Worm (Caenorhabditis elegans): ENCODE results near the gene swt-1.

Gene swt-1

DNA sequence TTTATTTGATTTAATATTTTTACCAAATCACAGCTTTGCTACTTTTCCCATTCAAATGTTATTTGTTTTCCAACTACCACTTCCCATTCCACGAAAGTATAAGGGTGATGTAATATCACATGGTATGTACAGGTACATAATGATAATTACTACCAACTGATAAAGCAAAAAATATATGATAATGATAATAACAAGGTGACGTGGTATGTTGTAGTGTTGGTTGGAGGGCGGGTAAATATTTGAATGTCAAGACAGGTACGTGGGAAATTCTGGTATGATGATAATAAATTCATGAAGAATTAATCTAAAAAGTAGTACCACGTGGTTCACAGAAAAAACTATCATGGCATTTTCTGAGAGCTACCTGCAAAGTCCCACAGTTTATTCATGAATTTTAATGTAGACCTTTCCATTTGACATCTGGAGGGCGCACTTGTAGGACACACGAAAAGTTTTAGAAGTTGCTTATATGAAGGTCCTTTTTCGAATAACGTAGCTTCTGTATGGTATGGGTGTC lies 15.4 kb upstream of the swt-1 start:
- no peak for TF ChIP-seq elt-3 (tag; optimal IDR thresholded peaks at IDR 0.05)
- TF ChIP-seq daf-12 (tag; optimal IDR thresholded peaks at IDR 0.05), result no peak
- peak; percentile 8 for TF ChIP-seq ceh-28 (tag; optimal IDR thresholded peaks at IDR 0.05)
- TF ChIP-seq lin-39 (tag; optimal IDR thresholded peaks at IDR 0.05), result no peak
- TF ChIP-seq lsy-12 (tag; optimal IDR thresholded peaks at IDR 0.05), result peak; percentile 37
- no peak for TF ChIP-seq nhr-237 (tag; optimal IDR thresholded peaks at IDR 0.05)
- TF ChIP-seq ceh-82 (tag; optimal IDR thresholded peaks at IDR 0.05), result no peak
- no peak for TF ChIP-seq nfya-1 (tag; optimal IDR thresholded peaks at IDR 0.05; ENCODE audit: insufficient read depth)
- TF ChIP-seq fos-1 (tag; optimal IDR thresholded peaks at IDR 0.05), result no peak
- TF ChIP-seq nhr-28 (tag; optimal IDR thresholded peaks at IDR 0.05), result no peak
- TF ChIP-seq unc-62 (GFP tag; optimal IDR thresholded peaks at IDR 0.05), result no peak
- TF ChIP-seq nhr-12 (tag; optimal IDR thresholded peaks at IDR 0.05), result no peak
- no peak for TF ChIP-seq aly-2 (tag; optimal IDR thresholded peaks at IDR 0.05)
- no peak for TF ChIP-seq nhr-25 (tag; optimal IDR thresholded peaks at IDR 0.05)
- TF ChIP-seq nhr-43 (tag; optimal IDR thresholded peaks at IDR 0.05; ENCODE audit: poor library complexity, severe bottlenecking), result no peak
- TF ChIP-seq skn-1 (tag; optimal IDR thresholded peaks at IDR 0.05), result no peak
- TF ChIP-seq pqm-1 (tag; optimal IDR thresholded peaks at IDR 0.05), result peak; percentile 99
- TF ChIP-seq pha-4 (tag; optimal IDR thresholded peaks at IDR 0.05), result peak; percentile 72
- no peak for TF ChIP-seq unc-39 (tag; optimal IDR thresholded peaks at IDR 0.05)
- TF ChIP-seq elt-2 (tag; optimal IDR thresholded peaks at IDR 0.05), result peak; percentile 96
- peak; percentile 44 for TF ChIP-seq ama-1 (optimal IDR thresholded peaks at IDR 0.05)
- TF ChIP-seq elt-1 (tag; optimal IDR thresholded peaks at IDR 0.05), result no peak
- TF ChIP-seq jun-1 (tag; optimal IDR thresholded peaks at IDR 0.05), result peak; percentile 66
- no peak for TF ChIP-seq fkh-10 (GFP tag; optimal IDR thresholded peaks at IDR 0.05)
- TF ChIP-seq R02D3.7 (tag; optimal IDR thresholded peaks at IDR 0.05), result no peak

DNA sequence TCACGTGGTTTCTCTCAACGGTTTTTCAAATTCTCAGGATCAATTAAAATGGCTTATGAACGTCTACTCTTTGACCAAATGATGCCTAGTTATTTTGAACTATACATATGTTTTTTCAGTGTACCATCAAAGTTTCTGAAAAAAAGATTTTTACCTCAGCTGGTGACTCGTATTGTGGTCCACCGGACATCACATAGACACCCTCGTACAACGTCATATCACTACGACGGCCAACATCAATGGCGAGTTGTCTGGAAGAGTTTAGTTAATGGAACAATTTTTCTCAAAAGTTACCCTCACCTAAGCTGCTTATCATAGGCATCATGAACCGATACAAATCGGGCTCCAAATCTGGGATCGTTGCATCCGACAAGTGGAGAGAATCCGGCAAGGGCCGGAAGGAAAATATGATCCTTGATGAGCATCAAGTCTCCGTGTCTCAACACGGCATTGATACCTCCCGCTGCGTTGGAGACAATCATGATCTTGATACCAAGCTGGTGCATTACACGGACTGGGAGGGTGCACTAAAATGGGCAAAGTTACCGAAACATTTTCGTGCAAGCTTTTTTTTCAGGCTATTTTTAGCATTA lies 14.0 kb upstream of the swt-1 start:
- TF ChIP-seq mdl-1 (tag; optimal IDR thresholded peaks at IDR 0.05) (no peak), R02D3.7 (tag; optimal IDR thresholded peaks at IDR 0.05) (no peak), ztf-4 (tag; optimal IDR thresholded peaks at IDR 0.05) (no peak), ceh-16 (tag; optimal IDR thresholded peaks at IDR 0.05) (no peak), aly-2 (tag; optimal IDR thresholded peaks at IDR 0.05) (no peak), jun-1 (tag; optimal IDR thresholded peaks at IDR 0.05) (peak; percentile 4), pqm-1 (tag; optimal IDR thresholded peaks at IDR 0.05) (peak; percentile 15)

DNA sequence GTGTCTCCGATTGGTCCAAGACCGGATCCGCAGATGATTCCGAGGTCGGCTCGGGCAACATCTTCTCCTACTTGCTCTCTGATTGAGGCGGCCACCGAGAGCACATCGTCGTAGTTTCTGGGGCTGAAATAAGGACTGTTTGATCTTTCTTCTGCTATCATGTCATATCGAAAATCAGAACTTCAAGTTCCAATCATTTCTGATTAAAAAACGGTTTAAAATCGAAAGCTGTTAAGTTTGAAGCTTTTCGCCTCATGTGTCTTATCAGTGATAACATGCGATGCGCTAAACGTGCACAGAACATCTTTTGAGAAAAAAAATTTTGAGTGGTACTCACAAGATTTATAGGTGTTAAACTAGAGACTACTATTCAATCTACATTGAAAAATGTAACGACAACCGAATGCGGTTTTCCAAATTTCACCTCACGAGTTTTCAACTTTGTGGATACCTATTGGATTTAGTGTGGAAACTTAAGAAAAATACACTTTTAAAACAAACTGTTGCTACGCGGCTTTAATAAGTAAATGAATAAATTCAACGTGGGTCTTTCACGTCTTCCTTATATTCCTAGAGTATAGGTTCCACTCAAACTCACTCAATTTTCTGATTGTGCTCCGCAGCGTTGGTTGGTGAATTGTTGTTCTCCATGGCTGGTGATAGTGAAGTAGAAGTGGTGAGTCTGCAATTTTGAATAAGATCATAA lies 13.2 kb upstream of the swt-1 start:
- peak; percentile 8 for TF ChIP-seq pqm-1 (tag; optimal IDR thresholded peaks at IDR 0.05)
- TF ChIP-seq ceh-16 (tag; optimal IDR thresholded peaks at IDR 0.05), result no peak
- no peak for TF ChIP-seq unc-39 (tag; optimal IDR thresholded peaks at IDR 0.05)
- TF ChIP-seq jun-1 (tag; optimal IDR thresholded peaks at IDR 0.05), result no peak
- TF ChIP-seq elt-2 (tag; optimal IDR thresholded peaks at IDR 0.05), result peak; percentile 54
- TF ChIP-seq daf-12 (tag; optimal IDR thresholded peaks at IDR 0.05), result no peak

DNA sequence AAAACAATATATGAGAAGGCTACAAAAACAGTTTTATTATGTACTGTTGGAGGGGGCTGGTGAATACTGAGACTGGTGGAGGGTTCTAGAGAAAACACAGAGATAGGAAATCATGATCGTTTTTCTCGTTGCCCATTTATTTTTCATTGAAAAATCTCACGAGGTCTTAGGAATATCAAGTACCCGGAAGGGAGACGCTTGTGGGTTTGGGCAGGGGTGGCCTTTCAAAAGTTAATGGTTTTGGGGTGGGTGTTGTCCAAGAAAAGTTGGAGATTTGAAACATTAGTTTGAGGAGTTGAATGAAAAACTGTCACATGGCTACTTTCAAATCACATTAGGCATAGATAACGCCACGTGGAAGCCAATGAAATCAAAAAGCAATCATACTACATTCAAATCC lies 12.6 kb upstream of the swt-1 start:
- TF ChIP-seq ZK546.5 (tag; optimal IDR thresholded peaks at IDR 0.05) (no peak), ama-1 (optimal IDR thresholded peaks at IDR 0.05) (peak; percentile 27), nfya-1 (tag; optimal IDR thresholded peaks at IDR 0.05; ENCODE audit: insufficient read depth) (peak; percentile 13), jun-1 (tag; optimal IDR thresholded peaks at IDR 0.05) (peak; percentile 38), nhr-43 (tag; optimal IDR thresholded peaks at IDR 0.05; ENCODE audit: poor library complexity, severe bottlenecking) (peak; percentile 8), elt-2 (tag; optimal IDR thresholded peaks at IDR 0.05) (no peak), pha-4 (tag; optimal IDR thresholded peaks at IDR 0.05) (peak; percentile 15)

DNA sequence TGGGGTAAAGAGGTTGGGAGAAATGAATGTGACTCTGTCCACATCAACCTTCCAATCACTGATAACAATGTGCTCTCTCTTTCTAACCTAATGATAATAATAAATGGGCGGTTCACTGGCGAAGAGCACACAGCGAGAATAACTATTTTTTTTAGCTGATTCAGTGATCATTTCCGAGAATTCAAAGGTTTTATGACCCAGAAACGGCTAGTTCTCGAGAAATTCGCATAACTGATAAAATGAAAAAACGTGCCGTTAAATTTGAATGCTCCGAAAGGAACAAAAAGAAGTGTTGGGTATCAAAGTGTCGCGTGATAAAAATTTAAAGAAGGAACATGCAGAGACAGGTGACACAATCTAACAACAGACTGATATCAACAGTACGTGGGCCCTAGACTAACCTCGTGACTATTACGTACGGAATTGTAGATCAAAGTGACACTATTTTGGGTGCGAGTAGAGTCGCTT lies 11.5 kb upstream of the swt-1 start:
- no peak for TF ChIP-seq ceh-82 (tag; optimal IDR thresholded peaks at IDR 0.05)
- TF ChIP-seq skn-1 (tag; optimal IDR thresholded peaks at IDR 0.05), result peak; percentile 40
- no peak for TF ChIP-seq R02D3.7 (tag; optimal IDR thresholded peaks at IDR 0.05)
- no peak for TF ChIP-seq aly-2 (tag; optimal IDR thresholded peaks at IDR 0.05)
- TF ChIP-seq elt-2 (tag; optimal IDR thresholded peaks at IDR 0.05), result peak; percentile 96
- no peak for TF ChIP-seq nfya-1 (tag; optimal IDR thresholded peaks at IDR 0.05; ENCODE audit: insufficient read depth)
- no peak for TF ChIP-seq fos-1 (tag; optimal IDR thresholded peaks at IDR 0.05)
- no peak for TF ChIP-seq eor-1 (tag; optimal IDR thresholded peaks at IDR 0.05)
- TF ChIP-seq mml-1 (tag; optimal IDR thresholded peaks at IDR 0.05), result no peak
- no peak for TF ChIP-seq daf-12 (tag; optimal IDR thresholded peaks at IDR 0.05)
- no peak for TF ChIP-seq elt-3 (tag; optimal IDR thresholded peaks at IDR 0.05)
- TF ChIP-seq lin-15B (tag; optimal IDR thresholded peaks at IDR 0.05), result no peak
- no peak for TF ChIP-seq nhr-25 (tag; optimal IDR thresholded peaks at IDR 0.05)
- TF ChIP-seq nhr-28 (tag; optimal IDR thresholded peaks at IDR 0.05), result no peak
- TF ChIP-seq nhr-23 (tag; optimal IDR thresholded peaks at IDR 0.05), result no peak
- no peak for TF ChIP-seq unc-39 (tag; optimal IDR thresholded peaks at IDR 0.05)
- TF ChIP-seq pha-4 (tag; optimal IDR thresholded peaks at IDR 0.05), result peak; percentile 59
- no peak for TF ChIP-seq egl-5 (tag; optimal IDR thresholded peaks at IDR 0.05)
- TF ChIP-seq sea-2 (GFP tag; optimal IDR thresholded peaks at IDR 0.05), result no peak
- no peak for TF ChIP-seq nhr-77 (tag; optimal IDR thresholded peaks at IDR 0.05)
- TF ChIP-seq fkh-2 (tag; optimal IDR thresholded peaks at IDR 0.05), result no peak
- no peak for TF ChIP-seq mdl-1 (tag; optimal IDR thresholded peaks at IDR 0.05)
- TF ChIP-seq pqm-1 (tag; optimal IDR thresholded peaks at IDR 0.05), result peak; percentile 79
- TF ChIP-seq jun-1 (tag; optimal IDR thresholded peaks at IDR 0.05), result peak; percentile 70
- TF ChIP-seq ZK546.5 (tag; optimal IDR thresholded peaks at IDR 0.05), result no peak
- TF ChIP-seq hmg-11 (tag; optimal IDR thresholded peaks at IDR 0.05), result no peak
- TF ChIP-seq ztf-11 (tag; optimal IDR thresholded peaks at IDR 0.05), result no peak

All from whole organism, L3 larva.